Worm (Caenorhabditis elegans) whole organism, midembryonic: ENCODE data around the gene F46C3.6.

ENCODE experiments used
- T22C8.4 ChIP-seq: fragments of 200-800 bp; sonication (Bioruptor generic); IDR thresholded peaks from 2 replicates; pipeline ENCODE4 v1.3.6; 2022; ENCODE audit warnings: missing genetic modification characterization, missing compliant biosample characterization
- cog-1 ChIP-seq: sonication (generic microtip); optimal IDR thresholded peaks from 2 replicates; lab custom pipeline; 2016; ENCODE audit warnings: missing genetic modification characterization, missing compliant biosample characterization
- flt-1 ChIP-seq: fragments of 200-800 bp; sonication (Bioruptor generic); IDR thresholded peaks from 2 replicates; pipeline ENCODE4 v1.3.6; 2022; ENCODE audit warnings: missing genetic modification characterization, missing compliant biosample characterization
- klf-2 ChIP-seq: fragments of 200-800 bp; sonication (Bioruptor generic); conservative IDR thresholded peaks from 2 replicates; pipeline ENCODE4 v1.3.6; 2022; ENCODE audit warnings: missing genetic modification reagents, missing genetic modification characterization, missing compliant biosample characterization
- med-1 ChIP-seq: sonication (generic microtip); optimal IDR thresholded peaks from 2 replicates; lab custom pipeline; 2017; ENCODE audit warnings: missing genetic modification characterization, mild to moderate bottlenecking, missing compliant biosample characterization, antibody characterized with exemption, missing genetic modification reagents; ENCODE audit not compliant: insufficient read depth
- ref-1 ChIP-seq: fragments of 200-800 bp; sonication (Bioruptor generic); conservative IDR thresholded peaks from 2 replicates; pipeline ENCODE4 v1.3.6; 2022; ENCODE audit warnings: missing genetic modification reagents, missing genetic modification characterization, missing compliant biosample characterization
- tab-1 ChIP-seq: fragments of 200-800 bp; sonication (Bioruptor generic); IDR thresholded peaks from 2 replicates; pipeline ENCODE4 v1.3.6; 2022; ENCODE audit warnings: missing genetic modification characterization, missing compliant biosample characterization
- ztf-23 ChIP-seq: fragments of 200-800 bp; sonication (Bioruptor generic); IDR thresholded peaks from 2 replicates; pipeline ENCODE4 v1.3.6; 2022; ENCODE audit warnings: missing genetic modification reagents, missing genetic modification characterization, missing compliant biosample characterization
- ztf-29 ChIP-seq: fragments of 200-800 bp; sonication (Bioruptor generic); IDR thresholded peaks from 2 replicates; pipeline ENCODE4 v1.3.6; 2022; ENCODE audit warnings: missing genetic modification reagents, missing genetic modification characterization, missing compliant biosample characterization

The F46C3.6 gene

ce11 chrX:11377370-11377769 lies 42.5 kb downstream of the F46C3.6 start, which contains the start of gene tni-1:
Gene tni-1, minus strand, starts transcription at chrX:11377470.
- TF ChIP-seq cog-1 (tag; lab: Kevin White, UChicago): no peak
- no peak for TF ChIP-seq tab-1
- TF ChIP-seq ref-1 (GFP tag; lab: Robert Waterston, UW): no peak
- TF ChIP-seq ztf-29: no peak
- TF ChIP-seq ztf-23 (GFP tag; lab: Robert Waterston, UW): no peak
- no peak for TF ChIP-seq T22C8.4 (GFP tag; lab: Robert Waterston, UW)
- no peak for TF ChIP-seq flt-1 (GFP tag; lab: Robert Waterston, UW)
- TF ChIP-seq klf-2 (GFP tag; lab: Robert Waterston, UW): no peak

- no peak for TF ChIP-seq tab-1
- TF ChIP-seq ref-1 (GFP tag; lab: Robert Waterston, UW): no peak
- no peak for TF ChIP-seq cog-1 (tag; lab: Kevin White, UChicago)
- TF ChIP-seq ztf-23 (GFP tag; lab: Robert Waterston, UW): no peak
- no peak for TF ChIP-seq med-1 (GFP tag; lab: Kevin White, UChicago)
- no peak for TF ChIP-seq T22C8.4 (GFP tag; lab: Robert Waterston, UW)
- TF ChIP-seq ztf-29: no peak
Observed at ce11 chrX:11375509-11375908, 44.4 kb downstream of the F46C3.6 start, which contains the start of gene F42E11.3. Gene F42E11.3, minus strand, starts transcription at chrX:11375609.

- no peak for TF ChIP-seq ztf-29
- no peak for TF ChIP-seq T22C8.4 (GFP tag; lab: Robert Waterston, UW)
- TF ChIP-seq klf-2 (GFP tag; lab: Robert Waterston, UW): no peak
- no peak for TF ChIP-seq tab-1
- no peak for TF ChIP-seq ref-1 (GFP tag; lab: Robert Waterston, UW)
- no peak for TF ChIP-seq cog-1 (tag; lab: Kevin White, UChicago)
- no peak for TF ChIP-seq flt-1 (GFP tag; lab: Robert Waterston, UW)
Observed at ce11 chrX:11370090-11370489, 49.8 kb downstream of the F46C3.6 start.
